Fruit fly (Drosophila melanogaster) whole organism, prepupa: ENCODE results near the gene Hipk.

Experiments
- Blimp-1 ChIP-seq: fragments of 200-800 bp; sonication (Bioruptor generic); optimal IDR thresholded peaks from 3 replicates; lab custom pipeline; 2017; ENCODE audit warnings: missing biosample characterization, missing genetic modification characterization, mild to moderate bottlenecking, moderate library complexity, missing genetic modification reagents
- CG10631 ChIP-seq: fragments of 200-800 bp; sonication (Bioruptor generic); optimal IDR thresholded peaks from 2 replicates; lab custom pipeline; 2016; ENCODE audit warnings: missing biosample characterization, missing genetic modification characterization
- CG10669 ChIP-seq: fragments of 200-800 bp; sonication (Bioruptor generic); optimal IDR thresholded peaks from 3 replicates; lab custom pipeline; 2018; ENCODE audit warnings: missing biosample characterization, mild to moderate bottlenecking, missing genetic modification characterization, moderate library complexity
- CG11762 ChIP-seq: fragments of 200-800 bp; sonication (Bioruptor generic); optimal IDR thresholded peaks from 3 replicates; lab custom pipeline; 2016; ENCODE audit warnings: missing biosample characterization, missing genetic modification characterization; ENCODE audit not compliant: insufficient read depth
- CG1621 ChIP-seq: fragments of 200-800 bp; sonication (Bioruptor generic); optimal IDR thresholded peaks from 3 replicates; lab custom pipeline; 2018; ENCODE audit warnings: missing biosample characterization, mild to moderate bottlenecking, missing genetic modification characterization
- CG16779 ChIP-seq: fragments of 200-800 bp; sonication (Bioruptor generic); optimal IDR thresholded peaks from 3 replicates; lab custom pipeline; 2017; ENCODE audit warnings: missing biosample characterization, mild to moderate bottlenecking, missing genetic modification characterization
- CG31627 ChIP-seq: fragments of 200-800 bp; sonication (Bioruptor generic); optimal IDR thresholded peaks from 3 replicates; lab custom pipeline; 2016; ENCODE audit warnings: missing biosample characterization, missing genetic modification characterization
- CG32006 ChIP-seq: fragments of 200-800 bp; sonication (Bioruptor generic); optimal IDR thresholded peaks from 3 replicates; lab custom pipeline; 2017; ENCODE audit warnings: missing biosample characterization, mild to moderate bottlenecking, missing genetic modification characterization
- CG34406 ChIP-seq: fragments of 200-800 bp; sonication (Bioruptor generic); optimal IDR thresholded peaks from 3 replicates; lab custom pipeline; 2016; ENCODE audit warnings: missing biosample characterization, missing genetic modification characterization
- CG3919 ChIP-seq: fragments of 200-800 bp; sonication (Bioruptor generic); optimal IDR thresholded peaks from 3 replicates; lab custom pipeline; 2016; ENCODE audit warnings: missing biosample characterization, missing genetic modification characterization
- CG6163 ChIP-seq: fragments of 200-800 bp; sonication (Bioruptor generic); IDR thresholded peaks from 3 replicates; pipeline ENCODE4 v1.3.6; 2022; ENCODE audit warnings: missing biosample characterization, missing genetic modification characterization
- CG6276 ChIP-seq: fragments of 200-800 bp; sonication (Bioruptor generic); optimal IDR thresholded peaks from 2 replicates; lab custom pipeline; 2017; ENCODE audit warnings: missing biosample characterization, mild to moderate bottlenecking, missing genetic modification characterization
- CG6792 ChIP-seq: fragments of 200-800 bp; sonication (Bioruptor generic); optimal IDR thresholded peaks from 3 replicates; lab custom pipeline; 2016; ENCODE audit warnings: missing biosample characterization, missing genetic modification characterization
- CG6808 ChIP-seq: fragments of 200-800 bp; sonication (Bioruptor generic); optimal IDR thresholded peaks from 3 replicates; lab custom pipeline; 2017; ENCODE audit warnings: missing biosample characterization, missing genetic modification characterization, mild to moderate bottlenecking, moderate library complexity, missing genetic modification reagents
- CG6854 ChIP-seq: fragments of 200-800 bp; sonication (Bioruptor generic); optimal IDR thresholded peaks from 2 replicates; lab custom pipeline; 2017; ENCODE audit warnings: missing biosample characterization, mild to moderate bottlenecking, missing genetic modification characterization
- CG7368 ChIP-seq: fragments of 200-800 bp; sonication (Bioruptor generic); optimal IDR thresholded peaks from 3 replicates; lab custom pipeline; 2016; ENCODE audit warnings: missing biosample characterization, missing genetic modification characterization
- CG8119 ChIP-seq: fragments of 200-800 bp; sonication (Bioruptor generic); IDR thresholded peaks from 3 replicates; pipeline ENCODE4 v1.3.6; 2022; ENCODE audit warnings: missing biosample characterization, missing genetic modification characterization
- CG8632 ChIP-seq: fragments of 200-800 bp; sonication (Bioruptor generic); optimal IDR thresholded peaks from 3 replicates; lab custom pipeline; 2016; ENCODE audit warnings: missing biosample characterization, missing genetic modification characterization
- CG9139 ChIP-seq: fragments of 200-800 bp; sonication (Bioruptor generic); optimal IDR thresholded peaks from 3 replicates; lab custom pipeline; 2017; ENCODE audit warnings: missing biosample characterization, mild to moderate bottlenecking, missing genetic modification characterization
- Eip78C ChIP-seq: fragments of 200-800 bp; sonication (Bioruptor generic); peaks from one replicate; lab custom pipeline; 2016; ENCODE audit warnings: missing biosample characterization, missing genetic modification characterization
- Ets21C ChIP-seq: fragments of 200-800 bp; sonication (Bioruptor generic); optimal IDR thresholded peaks from 3 replicates; lab custom pipeline; 2016; ENCODE audit warnings: missing biosample characterization, missing genetic modification characterization
- Ets96B ChIP-seq: fragments of 200-800 bp; optimal IDR thresholded peaks from 2 replicates; lab custom pipeline; 2019; ENCODE audit warnings: missing biosample characterization, mild to moderate bottlenecking, missing genetic modification characterization, moderate library complexity
- Gug ChIP-seq: fragments of 200-800 bp; sonication (Bioruptor generic); IDR thresholded peaks from 2 replicates; pipeline ENCODE4 v1.3.6; 2022; ENCODE audit warnings: missing biosample characterization, missing genetic modification characterization
- Hr38 ChIP-seq: sonication (Bioruptor generic); optimal IDR thresholded peaks from 2 replicates; lab custom pipeline; 2016; ENCODE audit warnings: missing biosample characterization, missing genetic modification characterization
- Hr39 ChIP-seq: fragments of 200-800 bp; sonication (Bioruptor generic); optimal IDR thresholded peaks from 2 replicates; lab custom pipeline; 2016; ENCODE audit warnings: missing biosample characterization, missing genetic modification characterization
- Hr4 ChIP-seq: fragments of 200-800 bp; sonication (Bioruptor generic); optimal IDR thresholded peaks from 3 replicates; lab custom pipeline; 2016; ENCODE audit warnings: missing biosample characterization, missing genetic modification characterization
- Met ChIP-seq: fragments of 200-800 bp; sonication (Bioruptor generic); optimal IDR thresholded peaks from 3 replicates; lab custom pipeline; 2016; ENCODE audit warnings: missing biosample characterization, missing genetic modification characterization
- OdsH ChIP-seq: fragments of 200-800 bp; sonication (Bioruptor generic); optimal IDR thresholded peaks from 3 replicates; lab custom pipeline; 2016; ENCODE audit warnings: missing biosample characterization, missing genetic modification characterization
- Smox ChIP-seq: fragments of 200-800 bp; sonication (Bioruptor generic); optimal IDR thresholded peaks from 3 replicates; lab custom pipeline; 2016; ENCODE audit warnings: missing biosample characterization, missing genetic modification characterization
- Sox102F ChIP-seq: fragments of 200-800 bp; sonication (Bioruptor generic); optimal IDR thresholded peaks from 2 replicates; lab custom pipeline; 2016; ENCODE audit warnings: missing biosample characterization, mild to moderate bottlenecking, missing genetic modification characterization
- Sox14 ChIP-seq: fragments of 200-800 bp; sonication (Bioruptor generic); optimal IDR thresholded peaks from 3 replicates; lab custom pipeline; 2016; ENCODE audit warnings: missing biosample characterization, missing genetic modification characterization
- achi ChIP-seq: fragments of 200-800 bp; sonication (Bioruptor generic); optimal IDR thresholded peaks from 3 replicates; lab custom pipeline; 2016; ENCODE audit warnings: missing biosample characterization, missing genetic modification characterization
- acj6 ChIP-seq: fragments of 200-800 bp; sonication (Bioruptor generic); optimal IDR thresholded peaks from 3 replicates; lab custom pipeline; 2016; ENCODE audit warnings: missing biosample characterization, missing genetic modification characterization
- cyc ChIP-seq: fragments of 200-800 bp; sonication (Bioruptor generic); optimal IDR thresholded peaks from 3 replicates; lab custom pipeline; 2016; ENCODE audit warnings: missing biosample characterization, missing genetic modification characterization
- dsx ChIP-seq: fragments of 200-800 bp; optimal IDR thresholded peaks from 3 replicates; lab custom pipeline; 2019; ENCODE audit warnings: missing biosample characterization, mild to moderate bottlenecking, missing genetic modification characterization, moderate library complexity; ENCODE audit not compliant: poor library complexity, severe bottlenecking
- eg ChIP-seq: fragments of 200-800 bp; sonication (Bioruptor generic); IDR thresholded peaks from 3 replicates; pipeline ENCODE4 v1.3.6; 2022; ENCODE audit warnings: missing biosample characterization, missing genetic modification characterization
- esn ChIP-seq: fragments of 200-800 bp; sonication (Bioruptor generic); optimal IDR thresholded peaks from 2 replicates; lab custom pipeline; 2016; ENCODE audit warnings: missing biosample characterization, mild to moderate bottlenecking, missing genetic modification characterization, moderate library complexity
- fd59A ChIP-seq: fragments of 200-800 bp; sonication (Bioruptor generic); optimal IDR thresholded peaks from 2 replicates; lab custom pipeline; 2017; ENCODE audit warnings: missing biosample characterization, mild to moderate bottlenecking, missing genetic modification characterization, missing genetic modification reagents
- fd85E ChIP-seq: fragments of 200-800 bp; sonication (Bioruptor generic); optimal IDR thresholded peaks from 3 replicates; lab custom pipeline; 2016; ENCODE audit warnings: missing biosample characterization, missing genetic modification characterization
- fkh ChIP-seq: fragments of 200-800 bp; sonication (Bioruptor generic); optimal IDR thresholded peaks from 3 replicates; lab custom pipeline; 2017; ENCODE audit warnings: missing biosample characterization, mild to moderate bottlenecking, missing genetic modification characterization, moderate library complexity
- lz ChIP-seq: fragments of 200-800 bp; sonication (Bioruptor generic); optimal IDR thresholded peaks from 3 replicates; lab custom pipeline; 2016; ENCODE audit warnings: missing biosample characterization, missing genetic modification characterization
- net ChIP-seq: fragments of 200-800 bp; sonication (Bioruptor generic); optimal IDR thresholded peaks from 3 replicates; lab custom pipeline; 2016; ENCODE audit warnings: missing biosample characterization, missing genetic modification characterization
- pdm3 ChIP-seq: fragments of 200-800 bp; sonication (Bioruptor generic); optimal IDR thresholded peaks from 3 replicates; lab custom pipeline; 2016; ENCODE audit warnings: missing biosample characterization, missing genetic modification characterization
- salr ChIP-seq, 2 experiments: fragments of 200-800 bp; sonication (Bioruptor generic); optimal IDR thresholded peaks; 3 replicates each; lab custom pipeline; 2016 to 2018; ENCODE audit warnings: missing biosample characterization in 2 of 2, missing genetic modification characterization in 2 of 2, mild to moderate bottlenecking in 1 of 2
- spab ChIP-seq: fragments of 200-800 bp; sonication (Bioruptor generic); optimal IDR thresholded peaks from 2 replicates; lab custom pipeline; 2017; ENCODE audit warnings: missing biosample characterization, mild to moderate bottlenecking, missing genetic modification characterization, missing genetic modification reagents
- ss ChIP-seq, 2 experiments: fragments of 200-800 bp; sonication (Bioruptor generic); optimal IDR thresholded peaks; 2 replicates in 1 of 2; 3 replicates in 1 of 2; lab custom pipeline; 2017 to 2018; ENCODE audit warnings: mild to moderate bottlenecking in 2 of 2, missing biosample characterization in 2 of 2, missing genetic modification characterization in 2 of 2, moderate library complexity in 1 of 2
- svp ChIP-seq: fragments of 200-800 bp; sonication (Bioruptor generic); peaks from one replicate; lab custom pipeline; 2016; ENCODE audit warnings: missing biosample characterization, missing genetic modification characterization
- topi ChIP-seq: fragments of 200-800 bp; sonication (Bioruptor generic); optimal IDR thresholded peaks from 3 replicates; lab custom pipeline; 2016; ENCODE audit warnings: missing biosample characterization, missing genetic modification characterization
- vri ChIP-seq: fragments of 200-800 bp; sonication (Bioruptor generic); optimal IDR thresholded peaks from 3 replicates; lab custom pipeline; 2016; ENCODE audit warnings: missing biosample characterization, mild to moderate bottlenecking, missing genetic modification characterization

The Hipk gene

DNA sequence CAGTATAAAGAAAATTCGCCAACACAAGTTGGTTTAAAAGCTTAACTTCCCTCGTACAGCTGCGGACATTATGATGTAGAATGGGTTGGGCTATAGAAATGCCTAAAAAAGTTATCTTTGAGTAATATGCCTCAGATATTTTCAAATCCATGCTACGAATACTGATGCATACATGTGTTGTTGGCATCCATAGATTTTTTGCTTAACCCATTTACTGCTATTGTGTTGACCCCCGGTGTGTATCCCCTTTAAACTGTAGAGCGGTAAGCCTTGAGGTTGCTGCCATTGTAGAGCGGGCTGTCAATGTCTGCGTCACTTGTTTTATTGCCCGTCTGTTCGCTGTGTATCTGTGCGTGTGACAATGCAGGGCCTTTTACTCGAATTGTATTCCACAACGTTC is 10.1 kb downstream of the Hipk start (continued):
- TF ChIP-seq fd85E (peak; percentile 82), CG10669 (GFP tag; lab: Kevin White, UChicago) (peak; percentile 96), ss (GFP tag; optimal IDR thresholded peaks at IDR 0.05; lab: Kevin White, UChicago) (peak; percentile 92 to 97), Sox14 (GFP tag; lab: Kevin White, UChicago) (peak; percentile 91), vri (GFP tag; lab: Kevin White, UChicago) (peak; percentile 89), CG34406 (peak; percentile 90), OdsH (GFP tag; lab: Kevin White, UChicago) (peak; percentile 91), Ets96B (tag; lab: Kevin White, UChicago) (peak; percentile 93), CG6792 (peak; percentile 94), fkh (GFP tag; lab: Kevin White, UChicago) (no peak)

DNA sequence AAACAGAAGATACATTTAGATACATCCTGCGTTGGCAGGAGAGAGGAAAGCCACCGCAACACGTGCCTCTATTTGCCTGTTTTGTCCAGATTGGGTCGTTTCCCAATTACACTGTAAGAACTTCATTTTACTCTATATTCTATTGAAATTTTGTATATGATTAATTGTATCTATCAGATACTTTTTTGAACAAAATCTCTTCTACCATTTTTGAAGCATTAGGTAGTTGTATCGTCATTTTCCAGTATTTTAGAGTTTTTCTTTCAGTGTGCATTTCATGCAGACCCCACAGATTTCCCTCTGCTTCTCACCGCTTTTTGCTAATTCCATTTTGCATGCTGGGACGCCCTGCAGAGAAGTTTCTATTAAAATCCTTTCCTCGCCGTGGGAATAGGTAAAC is 11.7 kb downstream of the Hipk start:
- TF ChIP-seq svp (GFP tag; lab: Kevin White, UChicago) (peak; percentile 54), CG7368 (peak; percentile 2), dsx (GFP tag; lab: Kevin White, UChicago) (no peak), Met (peak; percentile 49), CG6808 (no peak), Gug (peak; percentile 76), Sox102F (GFP tag; lab: Kevin White, UChicago) (peak; percentile 35), CG9139 (GFP tag; lab: Kevin White, UChicago) (no peak), CG1621 (tag; lab: Kevin White, UChicago) (no peak), fd85E (no peak), CG10669 (GFP tag; lab: Kevin White, UChicago) (peak; percentile 32), cyc (GFP tag; lab: Kevin White, UChicago) (peak; percentile 31), achi (peak; percentile 65), fkh (GFP tag; lab: Kevin White, UChicago) (no peak), spab (peak; percentile 37), CG31627 (GFP tag; lab: Kevin White, UChicago) (peak; percentile 29), acj6 (peak; percentile 57), pdm3 (GFP tag; lab: Kevin White, UChicago) (peak; percentile 62), CG6276 (GFP tag; lab: Kevin White, UChicago) (peak; percentile 30), Hr4 (GFP tag; lab: Kevin White, UChicago) (peak; percentile 75), salr (GFP tag; optimal IDR thresholded peaks at IDR 0.05; lab: Kevin White, UChicago) (peak in 1 of 2 experiments; percentile 58), CG3919 (peak; percentile 64), topi (GFP tag; lab: Kevin White, UChicago) (peak; percentile 24), CG6854 (no peak), CG6163 (peak; percentile 79), esn (peak; percentile 61), Ets21C (GFP tag; lab: Kevin White, UChicago) (no peak), fd59A (GFP tag; lab: Kevin White, UChicago) (peak; percentile 30), Smox (peak; percentile 35), CG10631 (peak; percentile 67), Ets96B (tag; lab: Kevin White, UChicago) (peak; percentile 60), net (GFP tag; lab: Kevin White, UChicago) (peak; percentile 11), CG11762 (GFP tag; lab: Kevin White, UChicago) (peak; percentile 54), lz (GFP tag; lab: Kevin White, UChicago) (peak; percentile 36), ss (GFP tag; optimal IDR thresholded peaks at IDR 0.05; lab: Kevin White, UChicago) (no peak), CG34406 (no peak), CG8632 (GFP tag; lab: Kevin White, UChicago) (peak; percentile 16), OdsH (GFP tag; lab: Kevin White, UChicago) (peak; percentile 67), Hr39 (GFP tag; lab: Kevin White, UChicago) (peak; percentile 23), Hr38 (GFP tag; lab: Kevin White, UChicago) (no peak), CG16779 (tag; lab: Kevin White, UChicago) (peak; percentile 18), vri (GFP tag; lab: Kevin White, UChicago) (peak; percentile 13), CG32006 (GFP tag; lab: Kevin White, UChicago) (peak; percentile 82), CG8119 (peak; percentile 79), eg (GFP tag; lab: Robert Waterston, UW) (peak; percentile 83), Blimp-1 (GFP tag; lab: Kevin White, UChicago) (no peak), Eip78C (GFP tag; lab: Kevin White, UChicago) (peak; percentile 82)
